Worm (Caenorhabditis elegans): ENCODE results near the gene fbxc-55.
"Not testable (repeated sequence)": the region's sequence is repeated elsewhere in the genome, so short reads cannot be mapped to it uniquely, and the experiment has no call there.

DNA sequence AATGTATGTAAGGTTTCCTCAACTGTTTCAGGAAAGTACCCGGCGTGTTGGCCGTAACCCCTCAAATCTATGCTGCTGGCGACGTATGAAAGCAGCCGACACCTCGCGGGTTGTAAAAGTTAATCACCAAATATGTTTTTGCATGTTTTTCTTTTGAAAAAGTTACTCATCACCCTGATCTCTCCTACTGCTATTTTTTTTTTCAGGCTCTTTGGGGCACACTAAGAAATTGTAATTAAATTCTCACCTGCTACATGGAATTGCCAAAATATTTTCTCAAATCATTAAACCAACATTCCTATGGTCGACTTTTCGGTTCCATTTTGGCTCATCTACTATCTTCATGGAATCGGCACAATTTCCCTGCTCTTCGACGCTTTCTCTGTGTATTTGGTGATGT lies 14.9 kb upstream of the fbxc-55 start, which contains the start of gene sri-78:
- TF ChIP-seq nhr-90 (tag; optimal IDR thresholded peaks at IDR 0.05); B0035.1 (tag; optimal IDR thresholded peaks at IDR 0.05); attf-3 (GFP tag; conservative IDR thresholded peaks at IDR 0.05); snpc-4 (GFP tag; optimal IDR thresholded peaks at IDR 0.05); snpc-4 (tag; optimal IDR thresholded peaks at IDR 0.05); unc-62 (GFP tag; optimal IDR thresholded peaks at IDR 0.05); F49E8.2 (tag; optimal IDR thresholded peaks at IDR 0.05; ENCODE audit: insufficient read depth): not testable (repeated sequence)
